Fruit fly (Drosophila melanogaster) whole organism, embryonic: ENCODE results near the gene CG6149.
A peak's percentile ranks its signal among the peaks of the same experiment; 100 is the strongest.

ENCODE experiments used
- Aef1 ChIP-seq: fragments of 200-800 bp; sonication (Bioruptor generic); IDR thresholded peaks from 3 replicates; pipeline ENCODE4 v1.3.6; 2022; ENCODE audit warnings: missing biosample characterization, missing genetic modification characterization
- Antp ChIP-seq: fragments of 200-800 bp; sonication (Bioruptor generic); optimal IDR thresholded peaks from 3 replicates; lab custom pipeline; 2016; ENCODE audit warnings: missing biosample characterization, missing genetic modification characterization
- CG10979 ChIP-seq: fragments of 200-800 bp; sonication (Bioruptor generic); optimal IDR thresholded peaks from 2 replicates; lab custom pipeline; 2018; ENCODE audit warnings: missing biosample characterization, mild to moderate bottlenecking, missing genetic modification characterization, moderate library complexity
- CG11504 ChIP-seq: fragments of 200-800 bp; sonication (Bioruptor generic); optimal IDR thresholded peaks from 3 replicates; lab custom pipeline; 2019; ENCODE audit warnings: missing biosample characterization, mild to moderate bottlenecking, missing genetic modification characterization, moderate library complexity
- CG13424 ChIP-seq: fragments of 200-800 bp; sonication (Bioruptor generic); optimal IDR thresholded peaks from 2 replicates; lab custom pipeline; 2019; ENCODE audit warnings: missing biosample characterization, mild to moderate bottlenecking, missing genetic modification characterization, moderate library complexity
- CG14710 ChIP-seq: fragments of 200-800 bp; sonication (Bioruptor generic); optimal IDR thresholded peaks from 3 replicates; lab custom pipeline; 2019; ENCODE audit warnings: missing biosample characterization, mild to moderate bottlenecking, missing genetic modification characterization, moderate library complexity
- CG15269 ChIP-seq: fragments of 200-800 bp; sonication (Bioruptor generic); optimal IDR thresholded peaks from 2 replicates; lab custom pipeline; 2018; ENCODE audit warnings: missing biosample characterization, mild to moderate bottlenecking, missing genetic modification characterization, moderate library complexity
- CG1602 ChIP-seq: fragments of 200-800 bp; sonication (Bioruptor generic); optimal IDR thresholded peaks from 3 replicates; lab custom pipeline; 2016; ENCODE audit warnings: missing biosample characterization, missing genetic modification characterization
- CG17186 ChIP-seq: fragments of 200-800 bp; sonication (Bioruptor generic); optimal IDR thresholded peaks from 3 replicates; lab custom pipeline; 2017; ENCODE audit warnings: missing biosample characterization, missing genetic modification reagents, missing genetic modification characterization
- CG17328 ChIP-seq: fragments of 200-800 bp; sonication (Bioruptor generic); IDR thresholded peaks from 2 replicates; pipeline ENCODE4 v1.3.6; 2022; ENCODE audit warnings: missing biosample characterization, missing genetic modification characterization
- CG17361 ChIP-seq: fragments of 200-800 bp; sonication (Bioruptor generic); IDR thresholded peaks from 3 replicates; pipeline ENCODE4 v1.3.6; 2022; ENCODE audit warnings: missing biosample characterization, missing genetic modification characterization
- CG1792 ChIP-seq: fragments of 200-800 bp; sonication (Bioruptor generic); optimal IDR thresholded peaks from 2 replicates; lab custom pipeline; 2016; ENCODE audit warnings: missing biosample characterization, missing genetic modification characterization
- CG2202 ChIP-seq: fragments of 200-800 bp; sonication (Bioruptor generic); optimal IDR thresholded peaks from 2 replicates; lab custom pipeline; 2018; ENCODE audit warnings: missing biosample characterization, mild to moderate bottlenecking, missing genetic modification characterization
- CG3163 ChIP-seq: fragments of 200-800 bp; sonication (Bioruptor generic); optimal IDR thresholded peaks from 3 replicates; lab custom pipeline; 2016; ENCODE audit warnings: missing biosample characterization, missing genetic modification characterization
- CG3838 ChIP-seq: fragments of 200-800 bp; sonication (Bioruptor generic); optimal IDR thresholded peaks from 3 replicates; lab custom pipeline; 2016; ENCODE audit warnings: missing biosample characterization, missing genetic modification characterization
- CG4360 ChIP-seq: fragments of 200-800 bp; sonication (Bioruptor generic); IDR thresholded peaks from 2 replicates; pipeline ENCODE4 v1.3.6; 2022; ENCODE audit warnings: missing biosample characterization, missing genetic modification characterization
- CG43689 ChIP-seq: fragments of 200-800 bp; sonication (Bioruptor generic); IDR thresholded peaks from 2 replicates; pipeline ENCODE4 v1.3.6; 2022; ENCODE audit warnings: missing biosample characterization, missing genetic modification characterization
- CG4424 ChIP-seq: fragments of 200-800 bp; sonication (Bioruptor generic); optimal IDR thresholded peaks from 3 replicates; lab custom pipeline; 2016; ENCODE audit warnings: missing biosample characterization, missing genetic modification characterization
- CG7357 ChIP-seq: fragments of 200-800 bp; sonication (Bioruptor generic); IDR thresholded peaks from 3 replicates; pipeline ENCODE4 v1.3.6; 2022; ENCODE audit warnings: missing biosample characterization, missing genetic modification characterization
- CG7786 ChIP-seq: fragments of 200-800 bp; sonication (Bioruptor generic); optimal IDR thresholded peaks from 2 replicates; lab custom pipeline; 2016; ENCODE audit warnings: missing biosample characterization, missing genetic modification characterization
- CG7839 ChIP-seq: fragments of 200-800 bp; sonication (Bioruptor generic); optimal IDR thresholded peaks from 3 replicates; lab custom pipeline; 2018; ENCODE audit warnings: missing biosample characterization, mild to moderate bottlenecking, missing genetic modification characterization, moderate library complexity
- CG8388 ChIP-seq: fragments of 200-800 bp; sonication (Bioruptor generic); optimal IDR thresholded peaks from 2 replicates; lab custom pipeline; 2019; ENCODE audit warnings: missing biosample characterization, mild to moderate bottlenecking, missing genetic modification characterization, moderate library complexity
- CG8924 ChIP-seq: fragments of 200-800 bp; optimal IDR thresholded peaks from 3 replicates; lab custom pipeline; 2019; ENCODE audit warnings: missing biosample characterization, mild to moderate bottlenecking, missing genetic modification characterization, moderate library complexity
- CG9797 ChIP-seq: fragments of 200-800 bp; sonication (Bioruptor generic); optimal IDR thresholded peaks from 3 replicates; lab custom pipeline; 2018; ENCODE audit warnings: missing biosample characterization, mild to moderate bottlenecking, missing genetic modification characterization
- CG9932 ChIP-seq: fragments of 200-800 bp; sonication (Bioruptor generic); IDR thresholded peaks from 2 replicates; pipeline ENCODE4 v1.3.6; 2022; ENCODE audit warnings: missing biosample characterization, missing genetic modification characterization
- Chrac-16 ChIP-seq: fragments of 200-800 bp; sonication (Bioruptor generic); optimal IDR thresholded peaks from 3 replicates; lab custom pipeline; 2016; ENCODE audit warnings: missing biosample characterization, missing genetic modification characterization
- Elba2 ChIP-seq: fragments of 200-800 bp; sonication (Bioruptor generic); optimal IDR thresholded peaks from 3 replicates; lab custom pipeline; 2016; ENCODE audit warnings: missing biosample characterization, missing genetic modification characterization
- Ets65A ChIP-seq: fragments of 200-800 bp; sonication (Bioruptor generic); peaks from one replicate; lab custom pipeline; 2016; ENCODE audit warnings: missing biosample characterization, missing genetic modification characterization
- Lhr ChIP-seq: fragments of 200-800 bp; sonication (Bioruptor generic); optimal IDR thresholded peaks from 3 replicates; lab custom pipeline; 2017; ENCODE audit warnings: mild to moderate bottlenecking, missing biosample characterization, missing genetic modification reagents, missing genetic modification characterization
- NC2α ChIP-seq: fragments of 200-800 bp; sonication (Bioruptor generic); optimal IDR thresholded peaks from 2 replicates; lab custom pipeline; 2016; ENCODE audit warnings: missing biosample characterization, missing genetic modification characterization
- PHDP ChIP-seq: fragments of 200-800 bp; sonication (Bioruptor generic); optimal IDR thresholded peaks from 3 replicates; lab custom pipeline; 2018; ENCODE audit warnings: missing biosample characterization, mild to moderate bottlenecking, missing genetic modification characterization, moderate library complexity
- Sox102F ChIP-seq: fragments of 200-800 bp; sonication (Bioruptor generic); optimal IDR thresholded peaks from 2 replicates; lab custom pipeline; 2018; ENCODE audit warnings: missing biosample characterization, mild to moderate bottlenecking, missing genetic modification characterization, moderate library complexity
- Sry-δ ChIP-seq: fragments of 200-800 bp; sonication (Bioruptor generic); optimal IDR thresholded peaks from 2 replicates; lab custom pipeline; 2016; ENCODE audit warnings: missing biosample characterization, missing genetic modification characterization
- Ssrp ChIP-seq: fragments of 200-800 bp; sonication (Bioruptor generic); optimal IDR thresholded peaks from 2 replicates; lab custom pipeline; 2018; ENCODE audit warnings: missing biosample characterization, mild to moderate bottlenecking, missing genetic modification characterization, moderate library complexity
- Xbp1 ChIP-seq: fragments of 200-800 bp; sonication (Bioruptor generic); optimal IDR thresholded peaks from 3 replicates; lab custom pipeline; 2016; ENCODE audit warnings: missing biosample characterization, mild to moderate bottlenecking, missing genetic modification characterization
- ap ChIP-seq: fragments of 200-800 bp; sonication (Bioruptor generic); IDR thresholded peaks from 2 replicates; pipeline ENCODE4 v1.3.6; 2022; ENCODE audit warnings: missing biosample characterization, missing genetic modification characterization
- bsh ChIP-seq, 2 experiments: fragments of 200-800 bp; sonication (Bioruptor generic); optimal IDR thresholded peaks; 2 replicates each; lab custom pipeline; 2017 to 2018; ENCODE audit warnings: mild to moderate bottlenecking in 2 of 2, missing biosample characterization in 2 of 2, missing genetic modification characterization in 2 of 2, moderate library complexity in 1 of 2
- cg ChIP-seq: fragments of 200-800 bp; sonication (Bioruptor generic); optimal IDR thresholded peaks from 3 replicates; lab custom pipeline; 2019; ENCODE audit warnings: missing biosample characterization, mild to moderate bottlenecking, missing genetic modification characterization, moderate library complexity
- chinmo ChIP-seq: fragments of 200-800 bp; sonication (Bioruptor generic); IDR thresholded peaks from 4 replicates; pipeline ENCODE4 v1.3.6; 2022; ENCODE audit warnings: missing biosample characterization, missing genetic modification characterization; ENCODE audit not compliant: partially characterized antibody
- croc ChIP-seq: fragments of 200-800 bp; sonication (Bioruptor generic); conservative IDR thresholded peaks from 3 replicates; pipeline ENCODE4 v1.3.6; 2022; ENCODE audit warnings: missing biosample characterization, missing genetic modification characterization
- dmrt99B ChIP-seq: fragments of 200-800 bp; sonication (Bioruptor generic); optimal IDR thresholded peaks from 2 replicates; lab custom pipeline; 2018; ENCODE audit warnings: missing biosample characterization, mild to moderate bottlenecking, missing genetic modification characterization, moderate library complexity
- esg ChIP-seq: fragments of 200-800 bp; sonication (Bioruptor generic); conservative IDR thresholded peaks from 2 replicates; pipeline ENCODE4 v1.3.6; 2022; ENCODE audit warnings: missing biosample characterization, missing genetic modification characterization
- fu2 ChIP-seq: fragments of 200-800 bp; sonication (Bioruptor generic); optimal IDR thresholded peaks from 2 replicates; lab custom pipeline; 2016; ENCODE audit warnings: missing biosample characterization, missing genetic modification characterization
- jumu ChIP-seq: fragments of 200-800 bp; sonication (Bioruptor generic); optimal IDR thresholded peaks from 3 replicates; lab custom pipeline; 2016; ENCODE audit warnings: missing biosample characterization, missing genetic modification characterization
- phol ChIP-seq: fragments of 200-800 bp; sonication (Bioruptor generic); optimal IDR thresholded peaks from 3 replicates; lab custom pipeline; 2018; ENCODE audit warnings: missing biosample characterization, mild to moderate bottlenecking, missing genetic modification characterization, moderate library complexity
- pita ChIP-seq: fragments of 200-800 bp; sonication (Bioruptor generic); optimal IDR thresholded peaks from 2 replicates; lab custom pipeline; 2017; ENCODE audit warnings: missing biosample characterization, mild to moderate bottlenecking, missing genetic modification characterization
- row ChIP-seq: fragments of 200-800 bp; sonication (Bioruptor generic); IDR thresholded peaks from 3 replicates; pipeline ENCODE4 v1.3.6; 2022; ENCODE audit warnings: missing biosample characterization, missing genetic modification characterization
- sr ChIP-seq: fragments of 200-800 bp; sonication (Bioruptor generic); IDR thresholded peaks from 3 replicates; pipeline ENCODE4 v1.3.6; 2022; ENCODE audit warnings: missing biosample characterization, missing genetic modification characterization
- tna ChIP-seq: fragments of 200-800 bp; sonication (Bioruptor generic); IDR thresholded peaks from 2 replicates; pipeline ENCODE4 v1.3.6; 2022; ENCODE audit warnings: missing biosample characterization, missing genetic modification characterization; ENCODE audit not compliant: partially characterized antibody
- vvl ChIP-seq: fragments of 200-800 bp; sonication (Bioruptor generic); IDR thresholded peaks from 2 replicates; pipeline ENCODE4 v1.3.6; 2022; ENCODE audit warnings: missing biosample characterization, missing genetic modification characterization
- wor ChIP-seq: fragments of 200-800 bp; sonication (Bioruptor generic); IDR thresholded peaks from 2 replicates; pipeline ENCODE4 v1.3.6; 2022; ENCODE audit warnings: missing biosample characterization, missing genetic modification characterization

Gene CG6149

DNA sequence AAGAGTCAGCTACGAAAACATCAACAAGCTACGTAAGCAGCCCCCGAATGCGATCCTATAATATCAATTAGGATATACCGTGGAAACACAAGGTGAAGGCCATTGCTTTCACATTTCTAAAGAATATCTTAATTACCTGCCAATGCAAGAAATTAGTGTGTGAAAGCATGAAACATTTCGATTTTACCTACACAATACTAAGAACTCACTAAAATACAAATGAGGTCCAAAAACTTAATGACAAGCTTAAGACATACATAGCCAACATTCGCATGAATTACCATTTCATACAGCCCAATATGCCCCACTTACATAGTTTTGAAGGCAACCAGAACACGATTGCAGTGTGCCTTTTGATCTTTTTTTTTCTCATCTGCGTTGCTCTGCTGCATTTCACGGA is 5.6 kb downstream of the CG6149 start (continued):
- no peak for TF ChIP-seq CG4360
- 0 out of 2 replicates have a peak, but pooled peaks have one; percentile 18 for TF ChIP-seq CG17328 (GFP tag; lab: Robert Waterston, UW)
- peak; percentile 14 for TF ChIP-seq jumu (GFP tag; lab: Kevin White, UChicago)
- TF ChIP-seq phol, result peak; percentile 41
- no peak for TF ChIP-seq CG43689
- TF ChIP-seq PHDP (tag; lab: Kevin White, UChicago), result no peak
- TF ChIP-seq fu2, result peak; percentile 10
- peak; percentile 30 to 56 for TF ChIP-seq bsh (GFP tag; optimal IDR thresholded peaks at IDR 0.05; lab: Kevin White, UChicago)
- TF ChIP-seq CG9932 (GFP tag; lab: Robert Waterston, UW), result peak; percentile 27
- TF ChIP-seq Chrac-16, result peak; percentile 41
- peak; percentile 15 for TF ChIP-seq NC2α (GFP tag; lab: Kevin White, UChicago)
- TF ChIP-seq CG3163 (GFP tag; lab: Kevin White, UChicago), result peak; percentile 9
- TF ChIP-seq CG1792 (GFP tag; lab: Kevin White, UChicago), result no peak
- peak; percentile 54 for TF ChIP-seq Ssrp (tag; lab: Kevin White, UChicago)
- TF ChIP-seq CG4424 (GFP tag; lab: Kevin White, UChicago), result peak; percentile 26
- TF ChIP-seq esg (GFP tag; lab: Robert Waterston, UW), result peak; percentile 43
- TF ChIP-seq CG14710 (tag; lab: Kevin White, UChicago), result peak; percentile 29
- TF ChIP-seq Ets65A (GFP tag; lab: Kevin White, UChicago), result peak; percentile 79
- 0 out of 3 replicates have a peak, but pooled peaks have one; percentile 12 for TF ChIP-seq Aef1 (GFP tag; lab: Robert Waterston, UW)
- 0 out of 2 replicates have a peak, but pooled peaks have one; percentile 30 for TF ChIP-seq wor (GFP tag; lab: Robert Waterston, UW)
- peak; percentile 58 for TF ChIP-seq CG10979 (tag; lab: Kevin White, UChicago)
- peak; percentile 64 for TF ChIP-seq row (GFP tag; lab: Robert Waterston, UW)
- TF ChIP-seq Lhr (GFP tag; lab: Kevin White, UChicago), result peak; percentile 1
- TF ChIP-seq vvl (GFP tag; lab: Robert Waterston, UW), result peak; percentile 46; the same call in 1 of the 2 replicates
- TF ChIP-seq CG7839, result peak; percentile 22
- no peak for TF ChIP-seq CG7357 (GFP tag; lab: Robert Waterston, UW)
- peak; percentile 38 for TF ChIP-seq dmrt99B (tag; lab: Kevin White, UChicago)
- no peak for TF ChIP-seq cg (GFP tag; lab: Kevin White, UChicago)
- no peak for TF ChIP-seq CG3838 (GFP tag; lab: Kevin White, UChicago)
- no peak for TF ChIP-seq chinmo (GFP tag; lab: Robert Waterston, UW)
- no peak for TF ChIP-seq pita (GFP tag; lab: Kevin White, UChicago)
- TF ChIP-seq sr (GFP tag; lab: Robert Waterston, UW), result no peak
- TF ChIP-seq CG17361 (GFP tag; lab: Robert Waterston, UW), result peak; percentile 56; the same call in 1 of the 3 replicates
- TF ChIP-seq CG13424 (tag; lab: Kevin White, UChicago), result peak; percentile 28
- TF ChIP-seq CG11504 (tag; lab: Kevin White, UChicago), result peak; percentile 51
- TF ChIP-seq croc (GFP tag; lab: Robert Waterston, UW), result 0 out of 3 replicates have a peak, but pooled peaks have one; percentile 31
- no peak for TF ChIP-seq CG17186 (GFP tag; lab: Kevin White, UChicago)
- no peak for TF ChIP-seq tna (GFP tag; lab: Robert Waterston, UW)
- TF ChIP-seq Sry-δ (GFP tag; lab: Kevin White, UChicago), result no peak
- no peak for TF ChIP-seq Elba2 (GFP tag; lab: Kevin White, UChicago)
- peak; percentile 19 for TF ChIP-seq CG7786
- peak; percentile 10 for TF ChIP-seq CG8388 (GFP tag; lab: Kevin White, UChicago)
- TF ChIP-seq ap (GFP tag; lab: Robert Waterston, UW), result 0 out of 2 replicates have a peak, but pooled peaks have one; percentile 14
- TF ChIP-seq CG2202 (tag; lab: Kevin White, UChicago), result peak; percentile 15
- peak; percentile 65 for TF ChIP-seq Sox102F (GFP tag; lab: Kevin White, UChicago)
- TF ChIP-seq CG15269 (tag; lab: Kevin White, UChicago), result peak; percentile 24
- TF ChIP-seq CG9797 (GFP tag; lab: Kevin White, UChicago), result no peak
- TF ChIP-seq CG1602, result peak; percentile 16
- peak; percentile 13 for TF ChIP-seq Antp (GFP tag; lab: Kevin White, UChicago)
- TF ChIP-seq Xbp1, result peak; percentile 36
- peak; percentile 40 for TF ChIP-seq CG8924 (tag; lab: Kevin White, UChicago)
